Worm (Caenorhabditis elegans) whole organism, mixed stage, embryonic: ENCODE results near the gene fbxa-60.
A peak's percentile ranks its signal among the peaks of the same experiment; 100 is the strongest.

Experiments used
- M03D4.4 ChIP-seq: sonication (generic microtip); optimal IDR thresholded peaks from 2 replicates; lab custom pipeline; 2017; ENCODE audit warnings: mild to moderate bottlenecking, missing genetic modification characterization, missing compliant biosample characterization
- bed-3 ChIP-seq: fragments of 200-800 bp; sonication (Bioruptor generic); optimal IDR thresholded peaks from 3 replicates; lab custom pipeline; 2018; ENCODE audit warnings: mild to moderate bottlenecking, missing genetic modification characterization, moderate library complexity, missing compliant biosample characterization
- blmp-1 ChIP-seq: fragments of 150-350 bp; optimal IDR thresholded peaks from 2 replicates; lab custom pipeline; 2014; ENCODE audit warnings: missing biosample characterization, missing genetic modification characterization
- ceh-39 ChIP-seq: fragments of 150-350 bp; optimal IDR thresholded peaks from 2 replicates; lab custom pipeline; 2014; ENCODE audit warnings: missing biosample characterization, missing genetic modification characterization
- ceh-43 ChIP-seq: fragments of 200-800 bp; sonication (Bioruptor generic); optimal IDR thresholded peaks from 2 replicates; lab custom pipeline; 2018; ENCODE audit warnings: mild to moderate bottlenecking, missing genetic modification characterization, moderate library complexity, missing compliant biosample characterization
- ceh-83 ChIP-seq: fragments of 200-800 bp; sonication (Bioruptor generic); optimal IDR thresholded peaks from 2 replicates; lab custom pipeline; 2018; ENCODE audit warnings: mild to moderate bottlenecking, missing genetic modification characterization, missing compliant biosample characterization
- ces-1 ChIP-seq: fragments of 150-350 bp; optimal IDR thresholded peaks from 2 replicates; lab custom pipeline; 2014; ENCODE audit warnings: missing biosample characterization, missing genetic modification reagents, missing genetic modification characterization
- cnd-1 ChIP-seq: fragments of 200-800 bp; sonication (Bioruptor generic); optimal IDR thresholded peaks from 2 replicates; lab custom pipeline; 2018; ENCODE audit warnings: mild to moderate bottlenecking, missing genetic modification characterization, missing compliant biosample characterization
- drap-1 ChIP-seq: fragments of 200-800 bp; sonication (Bioruptor generic); optimal IDR thresholded peaks from 3 replicates; lab custom pipeline; 2018; ENCODE audit warnings: mild to moderate bottlenecking, missing genetic modification characterization, missing compliant biosample characterization
- elt-1 ChIP-seq: sonication (generic microtip); optimal IDR thresholded peaks from 2 replicates; lab custom pipeline; 2017; ENCODE audit warnings: missing genetic modification characterization, mild to moderate bottlenecking, missing compliant biosample characterization, antibody characterized with exemption, moderate library complexity, borderline replicate concordance; ENCODE audit not compliant: insufficient read depth
- flh-1 ChIP-seq: fragments of 200-800 bp; sonication (Bioruptor generic); optimal IDR thresholded peaks from 2 replicates; lab custom pipeline; 2018; ENCODE audit warnings: mild to moderate bottlenecking, missing genetic modification characterization, moderate library complexity, missing compliant biosample characterization
- hlh-1 ChIP-seq: fragments of 150-350 bp; optimal IDR thresholded peaks from 2 replicates; lab custom pipeline; 2014; ENCODE audit warnings: missing biosample characterization, missing genetic modification reagents, missing genetic modification characterization
- lin-13 ChIP-seq: fragments of 150-350 bp; optimal IDR thresholded peaks from 2 replicates; lab custom pipeline; 2014; ENCODE audit warnings: missing biosample characterization, missing genetic modification characterization
- lin-32 ChIP-seq: fragments of 200-800 bp; sonication (Bioruptor generic); optimal IDR thresholded peaks from 2 replicates; lab custom pipeline; 2018; ENCODE audit warnings: mild to moderate bottlenecking, missing genetic modification characterization, missing compliant biosample characterization
- lsy-2 ChIP-seq: fragments of 150-350 bp; optimal IDR thresholded peaks from 2 replicates; lab custom pipeline; 2014; ENCODE audit warnings: missing biosample characterization, missing genetic modification characterization
- mab-5 ChIP-seq: fragments of 150-350 bp; optimal IDR thresholded peaks from 2 replicates; lab custom pipeline; 2014; ENCODE audit warnings: missing biosample characterization, missing genetic modification characterization
- mep-1 ChIP-seq: fragments of 150-350 bp; optimal IDR thresholded peaks from 2 replicates; lab custom pipeline; 2017; ENCODE audit warnings: missing biosample characterization, missing genetic modification reagents, missing genetic modification characterization, inconsistent platforms
- mls-2 ChIP-seq: sonication (generic microtip); optimal IDR thresholded peaks from 2 replicates; lab custom pipeline; 2016; ENCODE audit warnings: mild to moderate bottlenecking, missing genetic modification characterization, moderate library complexity, missing compliant biosample characterization
- nhr-12 ChIP-seq: fragments of 150-350 bp; optimal IDR thresholded peaks from 2 replicates; lab custom pipeline; 2014; ENCODE audit warnings: missing biosample characterization, missing genetic modification characterization
- nhr-2 ChIP-seq: fragments of 150-350 bp; optimal IDR thresholded peaks from 2 replicates; lab custom pipeline; 2014; ENCODE audit warnings: missing biosample characterization, missing genetic modification characterization
- nhr-237 ChIP-seq: fragments of 150-350 bp; optimal IDR thresholded peaks from 2 replicates; lab custom pipeline; 2014; ENCODE audit warnings: missing biosample characterization, missing genetic modification characterization
- nhr-28 ChIP-seq: fragments of 150-350 bp; optimal IDR thresholded peaks from 2 replicates; lab custom pipeline; 2014; ENCODE audit warnings: missing biosample characterization, missing genetic modification characterization
- nhr-76 ChIP-seq: sonication (generic microtip); optimal IDR thresholded peaks from 2 replicates; lab custom pipeline; 2017; ENCODE audit warnings: missing biosample characterization, missing genetic modification characterization
- pha-4 ChIP-seq: fragments of 150-350 bp; optimal IDR thresholded peaks from 2 replicates; lab custom pipeline; 2018; ENCODE audit warnings: missing biosample characterization, missing genetic modification reagents, missing genetic modification characterization
- sem-2 ChIP-seq: fragments of 200-800 bp; sonication (Bioruptor generic); optimal IDR thresholded peaks from 2 replicates; lab custom pipeline; 2018; ENCODE audit warnings: mild to moderate bottlenecking, missing genetic modification characterization, missing compliant biosample characterization
- snpc-4 ChIP-seq: fragments of 150-350 bp; optimal IDR thresholded peaks from 2 replicates; lab custom pipeline; 2014; ENCODE audit warnings: missing biosample characterization, missing genetic modification characterization
- sptf-1 ChIP-seq: sonication (generic microtip); optimal IDR thresholded peaks from 2 replicates; lab custom pipeline; 2017; ENCODE audit warnings: mild to moderate bottlenecking, missing genetic modification characterization, moderate library complexity, missing compliant biosample characterization
- tbx-8 ChIP-seq: fragments of 200-800 bp; sonication (Bioruptor generic); optimal IDR thresholded peaks from 2 replicates; lab custom pipeline; 2018; ENCODE audit warnings: mild to moderate bottlenecking, missing genetic modification characterization, moderate library complexity, missing compliant biosample characterization
- unc-120 ChIP-seq: sonication (generic microtip); optimal IDR thresholded peaks from 2 replicates; lab custom pipeline; 2017; ENCODE audit warnings: missing genetic modification characterization, missing compliant biosample characterization; ENCODE audit not compliant: poor library complexity, severe bottlenecking
- unc-39 ChIP-seq: fragments of 150-350 bp; optimal IDR thresholded peaks from 2 replicates; lab custom pipeline; 2014; ENCODE audit warnings: missing biosample characterization, missing genetic modification characterization
- unc-62 ChIP-seq: fragments of 150-350 bp; optimal IDR thresholded peaks from 2 replicates; lab custom pipeline; 2014; ENCODE audit warnings: missing biosample characterization, missing genetic modification reagents, missing genetic modification characterization
- zip-8 ChIP-seq: fragments of 150-350 bp; optimal IDR thresholded peaks from 2 replicates; lab custom pipeline; 2014; ENCODE audit warnings: missing biosample characterization, missing genetic modification characterization

Gene fbxa-60

ce11 chrIII:937961-938360 lies 8.1 kb downstream of the fbxa-60 start, which contains the start of gene fbxa-56:
Gene fbxa-56, minus strand, starts transcription at chrIII:938061.
- TF ChIP-seq unc-120 (tag; lab: Kevin White, UChicago) (no peak), sptf-1 (no peak), lin-13 (tag; lab: Kevin White, UChicago) (no peak), ceh-83 (GFP tag; lab: Kevin White, UChicago) (no peak), snpc-4 (tag; lab: Kevin White, UChicago) (no peak), cnd-1 (tag; lab: Kevin White, UChicago) (no peak), elt-1 (no peak), ces-1 (GFP tag; lab: Kevin White, UChicago) (no peak), pha-4 (tag; lab: Kevin White, UChicago) (no peak), drap-1 (GFP tag; lab: Kevin White, UChicago) (no peak), M03D4.4 (tag; lab: Kevin White, UChicago) (no peak), sem-2 (no peak), hlh-1 (no peak), nhr-2 (tag; lab: Kevin White, UChicago) (no peak), lsy-2 (tag; lab: Kevin White, UChicago) (no peak), nhr-28 (no peak), nhr-12 (tag; lab: Kevin White, UChicago) (no peak), ceh-39 (tag; lab: Kevin White, UChicago) (no peak), mep-1 (no peak)

ce11 chrIII:936037-936507 lies 10.0 kb downstream of the fbxa-60 start, which contains the start of gene fbxa-55:
Gene fbxa-55, minus strand, starts transcription at chrIII:936087.
- TF ChIP-seq sem-2 (no peak), bed-3 (no peak), flh-1 (GFP tag; lab: Kevin White, UChicago) (no peak), cnd-1 (tag; lab: Kevin White, UChicago) (no peak), nhr-12 (tag; lab: Kevin White, UChicago) (no peak), drap-1 (GFP tag; lab: Kevin White, UChicago) (no peak), mab-5 (tag; lab: Kevin White, UChicago) (no peak), ces-1 (GFP tag; lab: Kevin White, UChicago) (no peak), nhr-76 (no peak), nhr-28 (no peak), hlh-1 (no peak)
- TF ChIP-seq, all 35 proteins: peak for 0

- TF ChIP-seq unc-120 (tag; lab: Kevin White, UChicago): peak; percentile 49
- TF ChIP-seq sptf-1: peak; percentile 96
- TF ChIP-seq ceh-43 (GFP tag; lab: Kevin White, UChicago): peak; percentile 50
- TF ChIP-seq ceh-83 (GFP tag; lab: Kevin White, UChicago): peak; percentile 75
- TF ChIP-seq sem-2: peak; percentile 44
- TF ChIP-seq lin-32 (GFP tag; lab: Kevin White, UChicago): peak; percentile 85
- peak; percentile 88 for TF ChIP-seq tbx-8
- peak; percentile 91 for TF ChIP-seq M03D4.4 (tag; lab: Kevin White, UChicago)
- TF ChIP-seq bed-3: peak; percentile 72
- TF ChIP-seq mls-2 (tag; lab: Kevin White, UChicago): peak; percentile 95
- peak; percentile 49 for TF ChIP-seq cnd-1 (tag; lab: Kevin White, UChicago)
These were observed 14.7 kb downstream of the fbxa-60 start for ce11 chrIII:931405-931804.

- TF ChIP-seq sptf-1 (no peak), hlh-1 (no peak), drap-1 (GFP tag; lab: Kevin White, UChicago) (no peak), lsy-2 (tag; lab: Kevin White, UChicago) (no peak), nhr-237 (no peak), sem-2 (no peak), unc-62 (no peak), flh-1 (GFP tag; lab: Kevin White, UChicago) (no peak), nhr-2 (tag; lab: Kevin White, UChicago) (no peak), zip-8 (no peak), tbx-8 (no peak), blmp-1 (tag; lab: Kevin White, UChicago) (no peak), cnd-1 (tag; lab: Kevin White, UChicago) (no peak), lin-13 (tag; lab: Kevin White, UChicago) (no peak), bed-3 (no peak)
These were observed 19.9 kb downstream of the fbxa-60 start, which contains the start of gene pef-1 for ce11 chrIII:926216-926615. Gene pef-1, minus strand, starts transcription at chrIII:926316.

- TF ChIP-seq nhr-12 (tag; lab: Kevin White, UChicago) (no peak), unc-39 (tag; lab: Kevin White, UChicago) (no peak), unc-120 (tag; lab: Kevin White, UChicago) (no peak), ces-1 (GFP tag; lab: Kevin White, UChicago) (no peak), mls-2 (tag; lab: Kevin White, UChicago) (no peak), mab-5 (tag; lab: Kevin White, UChicago) (no peak)
These were observed 26.8 kb downstream of the fbxa-60 start, which contains the start of gene F23H11.7 for ce11 chrIII:919322-919721. Gene F23H11.7, minus strand, starts transcription at chrIII:919422.
